Fruit fly (Drosophila melanogaster): Measurements from ENCODE around the gene cpb.
A peak's percentile ranks its signal among the peaks of the same experiment; 100 is the strongest.

DNA sequence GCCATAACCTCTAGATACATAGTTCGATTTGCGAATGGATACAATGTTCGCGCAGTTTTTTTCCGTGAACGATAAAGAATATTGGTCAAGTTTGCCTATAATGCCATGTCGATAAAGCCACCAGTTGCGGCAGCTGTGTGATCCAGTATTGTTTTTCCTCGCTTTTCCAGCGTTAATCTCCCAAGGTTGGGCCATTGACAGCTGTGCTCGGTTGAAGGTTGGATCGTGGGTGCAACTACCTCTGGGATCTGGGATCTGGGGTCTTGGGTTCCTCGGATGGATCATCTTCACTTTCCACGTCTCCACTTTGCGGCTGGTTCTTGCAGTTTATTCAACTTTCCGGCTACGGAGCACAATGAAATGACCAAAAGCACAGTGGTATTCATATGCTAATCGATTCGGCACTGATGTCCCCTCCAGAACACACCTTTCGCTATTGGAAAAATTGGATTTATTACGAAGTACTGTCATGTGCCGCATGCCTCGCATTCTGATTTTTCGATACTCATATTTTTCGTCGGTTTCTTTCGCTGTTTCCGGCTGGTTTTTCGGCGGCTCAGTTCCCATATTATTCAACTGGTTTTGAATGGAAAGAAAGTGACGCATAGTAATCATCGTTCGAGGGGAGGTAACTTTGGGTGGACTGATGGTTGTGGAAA lies 28.6 kb downstream of the cpb start:
- no peak for TF ChIP-seq CG34367 (tag; optimal IDR thresholded peaks at IDR 0.05)
- TF ChIP-seq CG8159 (tag; optimal IDR thresholded peaks at IDR 0.05) = no peak
- no peak for TF ChIP-seq D1 (tag; optimal IDR thresholded peaks at IDR 0.05)
- TF ChIP-seq CG13204 (GFP tag; optimal IDR thresholded peaks at IDR 0.05) = no peak
- peak; percentile 96 for TF ChIP-seq EcR (GFP tag; optimal IDR thresholded peaks at IDR 0.05)
- no peak for TF ChIP-seq CG4496 (GFP tag; IDR thresholded peaks at IDR 0.05)
- no peak for TF ChIP-seq CG17806 (tag; optimal IDR thresholded peaks at IDR 0.05)
- no peak for TF ChIP-seq CG32121 (GFP tag; IDR thresholded peaks at IDR 0.05)
- TF ChIP-seq CG14655 (GFP tag; optimal IDR thresholded peaks at IDR 0.05) = no peak
- no peak for TF ChIP-seq fd96Ca (GFP tag; IDR thresholded peaks at IDR 0.05)
- no peak for TF ChIP-seq Pif1B (GFP tag; optimal IDR thresholded peaks at IDR 0.05)
- TF ChIP-seq rn (GFP tag; IDR thresholded peaks at IDR 0.05) = no peak

All from whole organism, pupa.